Worm (Caenorhabditis elegans) whole organism, L2 larva: ENCODE results near the gene nhr-156.

Experiments
- C34F6.9 ChIP-seq: fragments of 150-350 bp; optimal IDR thresholded peaks from 2 replicates; lab custom pipeline; 2014; ENCODE audit warnings: missing biosample characterization, missing genetic modification characterization
- F13H6.1 ChIP-seq: sonication (generic microtip); optimal IDR thresholded peaks from 2 replicates; lab custom pipeline; 2016; ENCODE audit warnings: missing genetic modification characterization, missing compliant biosample characterization
- R02D3.7 ChIP-seq: fragments of 150-350 bp; optimal IDR thresholded peaks from 2 replicates; lab custom pipeline; 2014; ENCODE audit warnings: missing biosample characterization, missing genetic modification characterization
- Y55F3AM.14 ChIP-seq: fragments of 200-800 bp; sonication (Bioruptor generic); optimal IDR thresholded peaks from 2 replicates; lab custom pipeline; 2018; ENCODE audit warnings: mild to moderate bottlenecking, missing genetic modification characterization, missing compliant biosample characterization
- ZK546.5 ChIP-seq: sonication (generic microtip); optimal IDR thresholded peaks from 2 replicates; lab custom pipeline; 2017; ENCODE audit warnings: missing biosample characterization, missing genetic modification characterization
- alr-1 ChIP-seq: fragments of 150-350 bp; optimal IDR thresholded peaks from 2 replicates; lab custom pipeline; 2014; ENCODE audit warnings: missing biosample characterization, missing genetic modification characterization
- aly-2 ChIP-seq: fragments of 150-350 bp; optimal IDR thresholded peaks from 2 replicates; lab custom pipeline; 2014; ENCODE audit warnings: missing biosample characterization, missing genetic modification characterization
- ama-1 ChIP-seq: fragments of 150-350 bp; optimal IDR thresholded peaks from 2 replicates; lab custom pipeline; 2018; ENCODE audit warnings: inconsistent platforms
- ceh-16 ChIP-seq: fragments of 150-350 bp; optimal IDR thresholded peaks from 2 replicates; lab custom pipeline; 2014; ENCODE audit warnings: missing biosample characterization, missing genetic modification characterization
- ceh-82 ChIP-seq: fragments of 150-350 bp; optimal IDR thresholded peaks from 2 replicates; lab custom pipeline; 2014; ENCODE audit warnings: missing biosample characterization, missing genetic modification characterization
- crh-2 ChIP-seq: sonication (generic microtip); optimal IDR thresholded peaks from 2 replicates; lab custom pipeline; 2017; ENCODE audit warnings: missing biosample characterization, missing genetic modification characterization
- egl-27 ChIP-seq: sonication (generic microtip); optimal IDR thresholded peaks from 3 replicates; lab custom pipeline; 2017; ENCODE audit warnings: missing biosample characterization, missing genetic modification reagents, missing genetic modification characterization
- elt-1 ChIP-seq: fragments of 150-350 bp; optimal IDR thresholded peaks from 2 replicates; lab custom pipeline; 2014; ENCODE audit warnings: missing biosample characterization, missing genetic modification characterization
- elt-3 ChIP-seq: sonication (generic microtip); optimal IDR thresholded peaks from 2 replicates; lab custom pipeline; 2017; ENCODE audit warnings: missing biosample characterization, missing genetic modification characterization
- fos-1 ChIP-seq: fragments of 150-350 bp; optimal IDR thresholded peaks from 2 replicates; lab custom pipeline; 2014; ENCODE audit warnings: missing biosample characterization, missing genetic modification characterization
- gmeb-1 ChIP-seq: fragments of 150-350 bp; optimal IDR thresholded peaks from 2 replicates; lab custom pipeline; 2014; ENCODE audit warnings: missing biosample characterization, missing genetic modification characterization
- lin-11 ChIP-seq: fragments of 150-350 bp; sonication (generic microtip); optimal IDR thresholded peaks from 2 replicates; lab custom pipeline; 2014; ENCODE audit warnings: missing biosample characterization, missing genetic modification characterization, inconsistent platforms, mixed read lengths
- lin-13 ChIP-seq: fragments of 150-350 bp; optimal IDR thresholded peaks from 2 replicates; lab custom pipeline; 2014; ENCODE audit warnings: missing biosample characterization, missing genetic modification reagents, missing genetic modification characterization
- lin-39 ChIP-seq: fragments of 150-350 bp; optimal IDR thresholded peaks from 2 replicates; lab custom pipeline; 2014; ENCODE audit warnings: missing biosample characterization, missing genetic modification reagents, missing genetic modification characterization
- lsy-2 ChIP-seq, 2 experiments: fragments of 150-350 bp in 1 of 2; sonication (generic microtip) in 1 of 2; optimal IDR thresholded peaks; 2 replicates each; lab custom pipeline; 2014 to 2017; ENCODE audit warnings: missing biosample characterization in 2 of 2, missing genetic modification characterization in 2 of 2
- mab-5 ChIP-seq: fragments of 150-350 bp; optimal IDR thresholded peaks from 2 replicates; lab custom pipeline; 2014; ENCODE audit warnings: missing biosample characterization, missing genetic modification characterization
- mbf-1 ChIP-seq: sonication (generic microtip); optimal IDR thresholded peaks from 2 replicates; lab custom pipeline; 2017; ENCODE audit warnings: missing biosample characterization, missing genetic modification characterization
- nhr-10 ChIP-seq: sonication (generic microtip); optimal IDR thresholded peaks from 2 replicates; lab custom pipeline; 2017; ENCODE audit warnings: missing biosample characterization, missing genetic modification characterization
- nhr-12 ChIP-seq: fragments of 150-350 bp; optimal IDR thresholded peaks from 2 replicates; lab custom pipeline; 2014; ENCODE audit warnings: missing biosample characterization, missing genetic modification characterization
- nhr-21 ChIP-seq: fragments of 150-350 bp; optimal IDR thresholded peaks from 2 replicates; lab custom pipeline; 2014; ENCODE audit warnings: missing biosample characterization, missing genetic modification characterization
- nhr-23 ChIP-seq: fragments of 150-350 bp; optimal IDR thresholded peaks from 2 replicates; lab custom pipeline; 2014; ENCODE audit warnings: missing biosample characterization, missing genetic modification reagents, missing genetic modification characterization
- nhr-6 ChIP-seq: fragments of 150-350 bp; optimal IDR thresholded peaks from 2 replicates; lab custom pipeline; 2014; ENCODE audit warnings: missing biosample characterization, missing genetic modification characterization
- nhr-77 ChIP-seq: fragments of 150-350 bp; optimal IDR thresholded peaks from 2 replicates; lab custom pipeline; 2014; ENCODE audit warnings: missing biosample characterization, missing genetic modification characterization
- sem-4 ChIP-seq: fragments of 150-350 bp; optimal IDR thresholded peaks from 2 replicates; lab custom pipeline; 2014; ENCODE audit warnings: missing biosample characterization, missing genetic modification reagents, missing genetic modification characterization
- skn-1 ChIP-seq: sonication (generic microtip); optimal IDR thresholded peaks from 2 replicates; lab custom pipeline; 2017; ENCODE audit warnings: missing biosample characterization, missing genetic modification characterization
- sma-3 ChIP-seq: sonication (generic microtip); optimal IDR thresholded peaks from 2 replicates; lab custom pipeline; 2016; ENCODE audit warnings: missing genetic modification reagents, missing genetic modification characterization, missing compliant biosample characterization
- snpc-4 ChIP-seq: fragments of 150-350 bp; optimal IDR thresholded peaks from 2 replicates; lab custom pipeline; 2014; ENCODE audit warnings: missing biosample characterization, missing genetic modification characterization
- unc-55 ChIP-seq: fragments of 150-350 bp; sonication (generic microtip); optimal IDR thresholded peaks from 3 replicates; lab custom pipeline; 2014; ENCODE audit warnings: missing biosample characterization, missing genetic modification reagents, missing genetic modification characterization
- zag-1 ChIP-seq: fragments of 150-350 bp; optimal IDR thresholded peaks from 2 replicates; lab custom pipeline; 2014; ENCODE audit warnings: missing biosample characterization, missing genetic modification characterization
- ztf-1 ChIP-seq: fragments of 200-800 bp; sonication (Bioruptor generic); conservative IDR thresholded peaks from 2 replicates; pipeline ENCODE4 v1.3.6; 2022; ENCODE audit warnings: missing genetic modification characterization, missing compliant biosample characterization

The nhr-156 gene

ce11 chrV:3927522-3927921, 21.6 kb downstream of the nhr-156 start:
- TF ChIP-seq ama-1 (lab: Kevin White, UChicago): no peak
- TF ChIP-seq mbf-1: no peak
- no peak for TF ChIP-seq mab-5 (tag; lab: Kevin White, UChicago)
- TF ChIP-seq ceh-82: no peak
- no peak for TF ChIP-seq egl-27 (tag; lab: Kevin White, UChicago)
- TF ChIP-seq aly-2 (tag; lab: Kevin White, UChicago): no peak
- no peak for TF ChIP-seq C34F6.9 (tag; lab: Kevin White, UChicago)
- TF ChIP-seq elt-3 (tag; lab: Kevin White, UChicago): no peak
- TF ChIP-seq nhr-12 (tag; lab: Kevin White, UChicago): no peak
- no peak for TF ChIP-seq lsy-2 (tag; optimal IDR thresholded peaks at IDR 0.05; lab: Kevin White, UChicago)
- TF ChIP-seq F13H6.1 (tag; lab: Kevin White, UChicago): no peak
- TF ChIP-seq sem-4 (tag; lab: Kevin White, UChicago): no peak

DNA sequence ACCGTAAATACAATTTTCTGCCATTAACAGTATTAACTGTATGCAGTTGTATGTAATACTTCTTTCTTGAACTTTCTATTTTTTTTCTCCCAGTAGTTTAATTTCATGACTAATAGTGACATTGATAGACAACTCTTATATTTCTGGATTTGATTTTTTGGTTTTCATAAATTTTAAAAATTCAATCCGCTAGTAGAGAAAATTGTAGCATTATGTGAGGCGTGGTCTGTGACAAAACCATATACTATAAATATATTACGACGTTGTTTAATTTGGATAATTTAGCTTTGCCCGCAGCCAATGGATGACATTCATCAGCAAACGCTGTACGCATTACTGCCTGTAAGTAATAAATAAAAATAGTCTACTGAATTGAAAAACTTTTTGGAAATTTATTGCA, 23.2 kb downstream of the nhr-156 start, which contains the start of gene srx-64:
Gene srx-64 (plus strand): TSS at position 301 of the 400 bp plus-strand sequence.
- TF ChIP-seq elt-3 (tag; lab: Kevin White, UChicago) (no peak), alr-1 (tag; lab: Kevin White, UChicago) (no peak), gmeb-1 (tag; lab: Kevin White, UChicago) (no peak), C34F6.9 (tag; lab: Kevin White, UChicago) (no peak), Y55F3AM.14 (GFP tag; lab: Kevin White, UChicago) (no peak), elt-1 (tag; lab: Kevin White, UChicago) (no peak), lin-13 (GFP tag; lab: Kevin White, UChicago) (no peak), nhr-23 (no peak), zag-1 (tag; lab: Kevin White, UChicago) (no peak), ztf-1 (no peak), lsy-2 (tag; optimal IDR thresholded peaks at IDR 0.05; lab: Kevin White, UChicago) (no peak), snpc-4 (tag; lab: Kevin White, UChicago) (no peak), nhr-6 (no peak), fos-1 (tag; lab: Kevin White, UChicago) (no peak), R02D3.7 (no peak), lin-11 (no peak), ceh-16 (no peak), lin-39 (tag; lab: Kevin White, UChicago) (no peak), crh-2 (tag; lab: Kevin White, UChicago) (no peak)

- TF ChIP-seq ztf-1: no peak
- no peak for TF ChIP-seq sma-3 (GFP tag; lab: Kevin White, UChicago)
- TF ChIP-seq, all 48 proteins: peak for 0
Measured at ce11 chrV:3931326-3931725, 25.4 kb downstream of the nhr-156 start, which contains the start of gene srx-63. Gene srx-63 (plus strand): TSS chrV:3931626.

ce11 chrV:3935892-3936478, 30.1 kb downstream of the nhr-156 start, which contains the start of gene cyp-35A5:
Gene cyp-35A5 (plus strand): TSS chrV:3936326.
- TF ChIP-seq Y55F3AM.14 (GFP tag; lab: Kevin White, UChicago) (no peak), elt-1 (tag; lab: Kevin White, UChicago) (no peak), ZK546.5 (tag; lab: Kevin White, UChicago) (no peak), lin-11 (no peak), fos-1 (tag; lab: Kevin White, UChicago) (peak; percentile 7)

DNA sequence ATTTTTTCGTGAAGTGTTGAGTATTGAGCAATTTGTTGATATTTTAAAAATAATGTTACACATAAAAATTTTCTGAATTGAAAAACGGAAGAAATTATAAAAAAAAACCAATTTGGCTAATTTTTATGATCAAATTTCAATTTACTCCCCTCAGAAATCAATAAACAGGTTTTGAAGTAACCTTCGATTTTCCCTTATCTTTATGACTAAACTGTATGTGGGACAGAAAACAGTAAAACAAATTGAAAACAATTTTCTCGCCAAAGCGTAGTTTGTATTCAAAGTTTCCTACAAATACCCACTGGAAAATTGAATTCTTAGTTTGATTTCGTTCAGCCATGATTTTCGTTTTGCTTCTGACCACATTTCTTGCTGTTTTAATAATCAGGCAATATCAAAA, 32.9 kb downstream of the nhr-156 start, which contains the start of gene cyp-35B1:
Gene cyp-35B1 (plus strand): TSS at position 244 of the 400 bp plus-strand sequence.
- TF ChIP-seq nhr-77 (tag; lab: Kevin White, UChicago) (no peak), Y55F3AM.14 (GFP tag; lab: Kevin White, UChicago) (no peak), snpc-4 (tag; lab: Kevin White, UChicago) (no peak), skn-1 (tag; lab: Kevin White, UChicago) (no peak), R02D3.7 (no peak)
- TF ChIP-seq, all 48 proteins: peak for 0

DNA sequence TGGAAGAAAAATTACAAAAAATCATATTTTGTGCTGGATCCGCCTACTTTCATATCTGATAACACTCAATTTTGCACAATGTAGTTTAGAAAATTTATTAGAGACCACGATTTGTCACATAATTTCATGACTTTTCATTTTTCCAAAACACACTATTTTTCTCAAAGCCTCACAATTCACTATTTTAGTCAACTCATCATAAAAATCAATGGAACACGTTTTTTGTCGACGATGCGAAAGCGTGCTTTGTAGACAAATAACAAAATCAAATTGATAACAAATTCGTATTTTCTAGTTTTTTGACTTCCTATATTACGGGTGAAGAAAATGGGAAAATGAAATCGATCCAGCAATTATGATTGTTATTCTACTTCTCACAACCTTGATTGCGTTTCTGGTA, 36.0 kb downstream of the nhr-156 start, which contains the start of gene cyp-35B2:
Gene cyp-35B2 (plus strand): TSS at position 301 of the 400 bp plus-strand sequence.
- TF ChIP-seq mab-5 (tag; lab: Kevin White, UChicago) (no peak), snpc-4 (tag; lab: Kevin White, UChicago) (no peak), skn-1 (tag; lab: Kevin White, UChicago) (no peak), ceh-16 (no peak), unc-55 (GFP tag; lab: Kevin White, UChicago) (no peak), nhr-21 (tag; lab: Kevin White, UChicago) (no peak), ztf-1 (no peak), crh-2 (tag; lab: Kevin White, UChicago) (no peak), nhr-10 (no peak), Y55F3AM.14 (GFP tag; lab: Kevin White, UChicago) (no peak), aly-2 (tag; lab: Kevin White, UChicago) (no peak)
